Fruit fly (Drosophila melanogaster) whole organism, pupa: Measurements from ENCODE around the gene CG42798.

Experiments used
- CG14655 ChIP-seq: fragments of 200-800 bp; sonication (Bioruptor generic); optimal IDR thresholded peaks from 3 replicates; lab custom pipeline; 2017; ENCODE audit warnings: mild to moderate bottlenecking, missing biosample characterization, missing genetic modification reagents, missing genetic modification characterization
- CG15710 ChIP-seq: fragments of 200-800 bp; sonication (Bioruptor generic); optimal IDR thresholded peaks from 2 replicates; lab custom pipeline; 2018; ENCODE audit warnings: missing biosample characterization, mild to moderate bottlenecking, missing genetic modification characterization, moderate library complexity
- CG17806 ChIP-seq: fragments of 200-800 bp; sonication (Bioruptor generic); optimal IDR thresholded peaks from 2 replicates; lab custom pipeline; 2018; ENCODE audit warnings: missing biosample characterization, mild to moderate bottlenecking, missing genetic modification characterization, moderate library complexity
- CG34367 ChIP-seq: fragments of 200-800 bp; sonication (Bioruptor generic); optimal IDR thresholded peaks from 2 replicates; lab custom pipeline; 2018; ENCODE audit warnings: missing biosample characterization, mild to moderate bottlenecking, missing genetic modification characterization
- CG4496 ChIP-seq: fragments of 200-800 bp; sonication (Bioruptor generic); IDR thresholded peaks from 3 replicates; pipeline ENCODE4 v1.3.6; 2022; ENCODE audit warnings: missing biosample characterization, missing genetic modification characterization
- CG8301 ChIP-seq: fragments of 200-800 bp; sonication (Bioruptor generic); optimal IDR thresholded peaks from 2 replicates; lab custom pipeline; 2018; ENCODE audit warnings: missing biosample characterization, mild to moderate bottlenecking, missing genetic modification characterization
- EcR ChIP-seq: fragments of 200-800 bp; sonication (Bioruptor generic); optimal IDR thresholded peaks from 3 replicates; lab custom pipeline; 2019; ENCODE audit warnings: missing biosample characterization, missing genetic modification characterization, mild to moderate bottlenecking, moderate library complexity, missing genetic modification reagents
- fd96Ca ChIP-seq: fragments of 200-800 bp; sonication (Bioruptor generic); IDR thresholded peaks from 3 replicates; pipeline ENCODE4 v1.3.6; 2022; ENCODE audit warnings: missing biosample characterization, missing genetic modification characterization

dm6 chr3R:17381916-17382315 lies 24.6 kb upstream of the CG42798 start:
- no peak for TF ChIP-seq fd96Ca
- TF ChIP-seq EcR (GFP tag; lab: Kevin White, UChicago) = no peak
- TF ChIP-seq CG8301 = no peak
- TF ChIP-seq CG14655 (GFP tag; lab: Kevin White, UChicago) = no peak
- no peak for TF ChIP-seq CG34367 (tag; lab: Kevin White, UChicago)
- no peak for TF ChIP-seq CG4496 (GFP tag; lab: Robert Waterston, UW)
- TF ChIP-seq CG17806 = no peak
- no peak for TF ChIP-seq CG15710
